Fruit fly (Drosophila melanogaster): ENCODE data around the gene CG6834.

CG6834 gene

DNA sequence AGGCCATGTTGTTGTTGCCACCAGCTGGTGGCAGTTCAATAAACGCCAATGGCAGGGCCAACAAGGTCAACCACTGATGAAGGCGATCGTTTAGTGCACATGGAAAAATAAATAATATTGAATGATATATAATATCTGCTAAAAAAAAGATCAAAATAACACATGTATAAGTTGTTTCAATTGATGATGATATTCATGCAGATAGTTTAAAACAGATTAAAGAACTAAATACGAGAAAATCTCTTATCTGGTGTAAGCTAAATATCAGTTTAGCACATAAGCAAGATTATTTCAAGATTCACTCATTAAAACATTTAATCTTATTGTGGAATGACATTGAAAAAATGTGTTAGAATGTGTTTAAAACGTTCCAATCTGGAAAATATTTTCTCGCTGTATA, 24.5 kb downstream of the CG6834 start (continued):
- no peak for TF ChIP-seq sqz (GFP tag; optimal IDR thresholded peaks at IDR 0.05)
- TF ChIP-seq amos (GFP tag; IDR thresholded peaks at IDR 0.05; ENCODE audit: partially characterized antibody), result no peak
- TF ChIP-seq grau (tag; optimal IDR thresholded peaks at IDR 0.05), result peak; percentile 62
- TF ChIP-seq CG4360 (GFP tag; IDR thresholded peaks at IDR 0.05), result no peak
- no peak for TF ChIP-seq nom (GFP tag; optimal IDR thresholded peaks at IDR 0.05)
- no peak for TF ChIP-seq bigmax (GFP tag; optimal IDR thresholded peaks at IDR 0.05)
- TF ChIP-seq CG33213 (GFP tag; optimal IDR thresholded peaks at IDR 0.05), result no peak
- TF ChIP-seq Rfx (GFP tag; IDR thresholded peaks at IDR 0.05), result no peak
- no peak for TF ChIP-seq ro (GFP tag; IDR thresholded peaks at IDR 0.05)
- no peak for TF ChIP-seq MBD-R2 (GFP tag; IDR thresholded peaks at IDR 0.05)
- no peak for TF ChIP-seq CG6254 (GFP tag; optimal IDR thresholded peaks at IDR 0.05)
- peak; percentile 19 for TF ChIP-seq CG15601 (tag; optimal IDR thresholded peaks at IDR 0.05)
- no peak for TF ChIP-seq NFAT (GFP tag; IDR thresholded peaks at IDR 0.05)
- no peak for TF ChIP-seq Adf1 (GFP tag; IDR thresholded peaks at IDR 0.05)
- TF ChIP-seq CG17328 (GFP tag; IDR thresholded peaks at IDR 0.05), result 0 out of 2 replicates have a peak, but pooled peaks have one; percentile 13
- no peak for TF ChIP-seq Elba2 (GFP tag; optimal IDR thresholded peaks at IDR 0.05)
- TF ChIP-seq CG6765 (GFP tag; optimal IDR thresholded peaks at IDR 0.05), result no peak
- TF ChIP-seq CG11398 (GFP tag; optimal IDR thresholded peaks at IDR 0.05), result no peak
- no peak for TF ChIP-seq crp (GFP tag; optimal IDR thresholded peaks at IDR 0.05)
- TF ChIP-seq unc-4 (GFP tag; IDR thresholded peaks at IDR 0.05; ENCODE audit: partially characterized antibody), result no peak
- no peak for TF ChIP-seq cad (GFP tag; optimal IDR thresholded peaks at IDR 0.05)
- no peak for TF ChIP-seq NK7.1 (GFP tag; optimal IDR thresholded peaks at IDR 0.05)
- TF ChIP-seq CG2889 (GFP tag; IDR thresholded peaks at IDR 0.05), result no peak
- no peak for TF ChIP-seq CG15696 (tag; optimal IDR thresholded peaks at IDR 0.05)
- TF ChIP-seq CG12769 (tag; optimal IDR thresholded peaks at IDR 0.05), result no peak
- no peak for TF ChIP-seq prd (optimal IDR thresholded peaks at IDR 0.05)
- TF ChIP-seq prd (GFP tag; IDR thresholded peaks at IDR 0.05), result peak; percentile 34; the same call in 1 of the 3 replicates
- TF ChIP-seq sc (optimal IDR thresholded peaks at IDR 0.05), result no peak
- TF ChIP-seq sc (GFP tag; optimal IDR thresholded peaks at IDR 0.05), result no peak
- no peak for TF ChIP-seq sna (GFP tag; IDR thresholded peaks at IDR 0.05; ENCODE audit: partially characterized antibody)
- TF ChIP-seq CG4820 (GFP tag; optimal IDR thresholded peaks at IDR 0.05), result peak; percentile 23
- no peak for TF ChIP-seq croc (GFP tag; conservative IDR thresholded peaks at IDR 0.05)
- TF ChIP-seq CG7271 (tag; optimal IDR thresholded peaks at IDR 0.05), result no peak
- peak; percentile 13 for TF ChIP-seq CG5180 (GFP tag; optimal IDR thresholded peaks at IDR 0.05)
- no peak for TF ChIP-seq CG33557 (GFP tag; optimal IDR thresholded peaks at IDR 0.05)
- peak; percentile 82 for TF ChIP-seq dmrt99B (tag; optimal IDR thresholded peaks at IDR 0.05)
- peak in 1 of 2 experiments; percentile 65 for TF ChIP-seq Eip74EF (GFP tag; optimal IDR thresholded peaks at IDR 0.05)
- TF ChIP-seq trh (GFP tag; optimal IDR thresholded peaks at IDR 0.05), result no peak
- no peak for TF ChIP-seq CG15479 (GFP tag; optimal IDR thresholded peaks at IDR 0.05)
- TF ChIP-seq CG18476 (GFP tag; optimal IDR thresholded peaks at IDR 0.05), result no peak
- no peak for TF ChIP-seq slp2 (GFP tag; optimal IDR thresholded peaks at IDR 0.05)
- TF ChIP-seq btn (GFP tag; optimal IDR thresholded peaks at IDR 0.05), result no peak
- TF ChIP-seq Fer3 (tag; optimal IDR thresholded peaks at IDR 0.05), result peak; percentile 29
- TF ChIP-seq fd96Cb (tag; optimal IDR thresholded peaks at IDR 0.05), result peak; percentile 56
- TF ChIP-seq tna (GFP tag; IDR thresholded peaks at IDR 0.05; ENCODE audit: partially characterized antibody), result no peak
- no peak for TF ChIP-seq zfh2 (GFP tag; optimal IDR thresholded peaks at IDR 0.05)
- TF ChIP-seq chn (GFP tag; optimal IDR thresholded peaks at IDR 0.05), result no peak
- TF ChIP-seq sens (GFP tag), result peak; percentile 13
- peak; percentile 71 for TF ChIP-seq CG15269 (tag; optimal IDR thresholded peaks at IDR 0.05)
- 0 out of 3 replicates have a peak, but pooled peaks have one; percentile 12 for TF ChIP-seq CG11093 (GFP tag; IDR thresholded peaks at IDR 0.05)
- TF ChIP-seq CG10543 (GFP tag; optimal IDR thresholded peaks at IDR 0.05), result no peak
